Worm (Caenorhabditis elegans): ENCODE results near the gene spp-11.

- TF ChIP-seq fos-1 (tag; optimal IDR thresholded peaks at IDR 0.05) = no peak
- no peak for TF ChIP-seq aly-2 (tag; optimal IDR thresholded peaks at IDR 0.05)
- no peak for TF ChIP-seq unc-55 (GFP tag; optimal IDR thresholded peaks at IDR 0.05)
- TF ChIP-seq ztf-4 (tag; optimal IDR thresholded peaks at IDR 0.05) = no peak
- no peak for TF ChIP-seq dmd-4 (tag; optimal IDR thresholded peaks at IDR 0.05)
- TF ChIP-seq crh-2 (tag; optimal IDR thresholded peaks at IDR 0.05) = no peak
- TF ChIP-seq nhr-77 (tag; optimal IDR thresholded peaks at IDR 0.05) = no peak
- TF ChIP-seq lin-39 (tag; optimal IDR thresholded peaks at IDR 0.05) = no peak
- no peak for TF ChIP-seq ama-1 (optimal IDR thresholded peaks at IDR 0.05)
- TF ChIP-seq lin-13 (GFP tag; optimal IDR thresholded peaks at IDR 0.05) = no peak
- TF ChIP-seq lin-11 (tag; optimal IDR thresholded peaks at IDR 0.05) = no peak
Measured at ce11 chrII:6373361-6373760, 33.8 kb downstream of the spp-11 start.
